Worm (Caenorhabditis elegans): Measurements from ENCODE around the gene acbp-3.

The acbp-3 gene

DNA sequence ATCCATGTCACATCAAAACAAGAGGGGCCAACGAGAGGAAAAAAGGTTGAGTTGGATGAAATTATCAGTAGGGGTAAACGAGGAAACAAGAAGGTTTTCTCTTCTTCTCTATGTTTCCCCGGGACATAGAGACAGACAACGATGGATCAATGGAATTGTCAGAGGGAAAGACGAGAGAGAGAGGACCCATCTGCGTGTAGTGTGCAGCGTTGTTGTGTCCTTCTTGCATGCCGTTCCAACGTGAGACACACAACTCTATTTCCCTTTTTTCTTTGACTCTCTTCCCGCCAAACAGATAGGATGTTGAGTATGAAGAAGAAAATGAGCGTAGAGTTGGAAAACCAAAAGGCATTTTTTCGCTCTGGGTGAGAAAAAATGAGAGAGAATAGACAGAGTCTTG is 2.1 kb upstream of the acbp-3 start:
- TF ChIP-seq ZK185.1 (tag; optimal IDR thresholded peaks at IDR 0.05; ENCODE audit: poor library complexity, severe bottlenecking), result peak; percentile 31
- TF ChIP-seq ceh-100 (GFP tag; IDR thresholded peaks at IDR 0.05), result no peak
- no peak for TF ChIP-seq F22D6.2 (tag; optimal IDR thresholded peaks at IDR 0.05)
- TF ChIP-seq lin-40 (tag; optimal IDR thresholded peaks at IDR 0.05), result peak; percentile 46
- peak; percentile 49; the same call in 1 of the 2 replicates for TF ChIP-seq dox-1 (GFP tag; IDR thresholded peaks at IDR 0.05)
- TF ChIP-seq chd-7 (tag; optimal IDR thresholded peaks at IDR 0.05), result peak; percentile 45
- peak; percentile 53 for TF ChIP-seq attf-5 (GFP tag; optimal IDR thresholded peaks at IDR 0.05)
- TF ChIP-seq K12H6.12 (tag; optimal IDR thresholded peaks at IDR 0.05), result peak; percentile 57
- peak; percentile 40; the same call in 1 of the 2 replicates for TF ChIP-seq hmg-1.2 (GFP tag; IDR thresholded peaks at IDR 0.05)
- no peak for TF ChIP-seq lag-1 (GFP tag; IDR thresholded peaks at IDR 0.05)
- TF ChIP-seq zim-3 (tag; optimal IDR thresholded peaks at IDR 0.05), result no peak
- no peak for TF ChIP-seq ets-4 (GFP tag; optimal IDR thresholded peaks at IDR 0.05)
- TF ChIP-seq F33H1.4 (GFP tag; IDR thresholded peaks at IDR 0.05), result no peak
- no peak for TF ChIP-seq cebp-1 (GFP tag; IDR thresholded peaks at IDR 0.05)
- peak; percentile 35 for TF ChIP-seq cebp-1 (tag; optimal IDR thresholded peaks at IDR 0.05)
- TF ChIP-seq T26A5.8 (tag; optimal IDR thresholded peaks at IDR 0.05), result no peak
- no peak for TF ChIP-seq ceh-40 (GFP tag; IDR thresholded peaks at IDR 0.05)
- TF ChIP-seq nfya-1 (tag; optimal IDR thresholded peaks at IDR 0.05; ENCODE audit: borderline replicate concordance, insufficient read depth), result no peak
- TF ChIP-seq nhr-90 (tag; optimal IDR thresholded peaks at IDR 0.05), result no peak
- peak; percentile 45 for TF ChIP-seq somi-1 (GFP tag; optimal IDR thresholded peaks at IDR 0.05)

DNA sequence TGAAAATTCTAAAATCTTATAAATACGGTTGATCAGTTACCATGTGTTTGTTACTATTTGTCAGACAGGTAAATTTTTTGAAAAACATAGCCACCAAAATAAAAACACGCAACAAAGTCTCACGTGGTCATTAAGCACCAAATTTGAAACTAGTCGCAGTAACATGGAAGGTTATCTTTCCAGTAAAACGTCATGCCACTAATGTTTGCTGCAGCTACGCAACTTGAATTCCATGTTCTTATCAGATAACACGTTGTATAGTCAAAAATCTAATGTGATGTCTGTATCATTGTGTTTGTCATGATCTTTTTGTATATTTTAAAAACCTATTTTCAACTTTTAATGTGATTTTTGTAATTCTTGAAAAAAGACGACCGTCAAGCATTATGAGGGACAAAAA is 1.3 kb upstream of the acbp-3 start:
- no peak for TF ChIP-seq tlf-1 (GFP tag; optimal IDR thresholded peaks at IDR 0.05)
- no peak for TF ChIP-seq sea-2 (GFP tag; IDR thresholded peaks at IDR 0.05)
- peak; percentile 84 for TF ChIP-seq nhr-80 (tag; optimal IDR thresholded peaks at IDR 0.05)
- TF ChIP-seq T07F8.4 (tag; optimal IDR thresholded peaks at IDR 0.05), result no peak
- TF ChIP-seq madf-10 (tag; optimal IDR thresholded peaks at IDR 0.05), result no peak
- TF ChIP-seq F39B2.1 (GFP tag; IDR thresholded peaks at IDR 0.05), result no peak
- no peak for TF ChIP-seq hrde-1 (tag; optimal IDR thresholded peaks at IDR 0.05; ENCODE audit: borderline replicate concordance)
- no peak for TF ChIP-seq ceh-40 (GFP tag; IDR thresholded peaks at IDR 0.05)

DNA sequence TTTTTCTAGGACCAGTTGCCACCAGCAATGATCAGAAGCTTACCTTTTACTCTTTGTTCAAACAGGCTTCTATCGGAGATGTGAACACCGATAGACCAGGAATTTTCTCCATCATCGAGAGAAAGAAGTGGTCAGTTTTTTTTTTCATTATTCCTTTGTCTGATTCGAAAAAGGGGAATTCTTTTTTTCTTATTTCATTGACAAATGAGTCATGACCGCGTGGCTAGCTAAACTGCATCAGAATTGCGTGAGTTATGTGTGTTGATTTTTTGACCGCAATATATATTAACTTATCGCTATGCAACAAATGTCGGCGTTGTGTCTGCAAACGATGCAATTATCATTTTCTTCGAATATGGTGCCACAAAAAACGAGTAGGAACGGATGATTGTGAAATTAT is 344 bp downstream of the acbp-3 start:
- TF ChIP-seq somi-1 (GFP tag; optimal IDR thresholded peaks at IDR 0.05) (no peak), gei-17 (GFP tag; optimal IDR thresholded peaks at IDR 0.05) (no peak), F37B4.10 (GFP tag; IDR thresholded peaks at IDR 0.05) (no peak), ztf-26 (tag; optimal IDR thresholded peaks at IDR 0.05) (peak; percentile 10), tbx-9 (tag; optimal IDR thresholded peaks at IDR 0.05; ENCODE audit: borderline replicate concordance) (no peak), sea-2 (GFP tag; IDR thresholded peaks at IDR 0.05) (no peak), nhr-80 (tag; optimal IDR thresholded peaks at IDR 0.05) (peak; percentile 5), rcor-1 (GFP tag; IDR thresholded peaks at IDR 0.05) (no peak), let-607 (tag; optimal IDR thresholded peaks at IDR 0.05) (no peak), K12H6.12 (tag; optimal IDR thresholded peaks at IDR 0.05) (no peak), C17E4.6 (GFP tag; IDR thresholded peaks at IDR 0.05) (no peak), aptf-2 (GFP tag; conservative IDR thresholded peaks at IDR 0.05) (no peak), ceh-58 (GFP tag; IDR thresholded peaks at IDR 0.05) (no peak), T07F8.4 (tag; optimal IDR thresholded peaks at IDR 0.05) (no peak)
